Worm (Caenorhabditis elegans): ENCODE data around the gene folt-1.
A peak's percentile ranks its signal among the peaks of the same experiment; 100 is the strongest.

Gene folt-1

DNA sequence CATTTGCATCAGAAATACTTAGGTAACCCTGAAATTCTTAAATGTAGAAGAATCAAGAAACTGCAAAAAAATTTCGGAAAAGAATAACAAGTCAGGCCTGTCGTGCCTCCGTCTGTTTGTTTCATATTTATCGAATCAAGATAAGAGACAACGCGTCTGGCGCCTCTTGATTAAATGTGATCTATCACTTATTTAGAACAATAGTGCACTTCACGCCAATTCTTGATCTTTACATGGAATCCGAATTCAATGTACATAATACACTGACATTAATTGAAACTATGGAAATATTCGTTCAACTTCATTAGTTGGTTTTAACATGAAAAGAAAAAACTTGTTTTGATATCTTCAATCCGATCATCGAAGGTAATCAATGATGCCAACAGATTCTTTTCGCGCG is 18.8 kb upstream of the folt-1 start, which contains the start of gene mboa-2 (continued):
- TF ChIP-seq nhr-21 (tag; optimal IDR thresholded peaks at IDR 0.05): no peak
- TF ChIP-seq nhr-12 (tag; optimal IDR thresholded peaks at IDR 0.05): no peak
- peak; percentile 28 for TF ChIP-seq F13H6.1 (tag; optimal IDR thresholded peaks at IDR 0.05)

DNA sequence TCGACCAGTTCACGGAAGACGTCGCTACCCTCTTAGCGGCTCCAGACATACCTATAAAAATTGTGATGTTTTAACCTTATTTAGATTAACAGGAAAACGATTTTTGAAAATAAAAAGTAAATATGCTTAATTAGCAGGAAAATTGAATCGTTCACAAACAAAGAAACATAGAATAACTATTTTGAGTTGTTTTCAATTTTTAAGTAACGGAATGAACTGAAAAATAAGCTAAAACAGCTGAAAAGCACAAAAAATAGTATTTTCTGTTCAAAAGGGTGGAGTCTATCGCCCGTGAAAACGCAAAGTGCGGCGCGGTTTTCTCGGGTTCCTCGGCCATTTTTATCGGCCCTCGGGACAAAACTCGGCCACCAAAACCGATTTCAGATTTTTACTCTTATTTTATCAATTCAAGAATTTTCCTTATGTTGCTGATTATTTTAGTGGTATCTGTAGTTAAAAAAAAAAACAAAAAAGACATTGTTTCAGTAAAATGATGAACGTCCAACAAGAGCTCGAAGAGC is 17.4 kb upstream of the folt-1 start, which contains the start of the genes atp-5 and lmtr-3:
TSS of gene atp-5 (minus strand) at position 51 of the 521 bp plus-strand sequence.
TSS of gene lmtr-3 (plus strand) at position 370 of the 521 bp plus-strand sequence.
- TF ChIP-seq F13H6.1 (tag; optimal IDR thresholded peaks at IDR 0.05) (peak; percentile 75), fos-1 (tag; optimal IDR thresholded peaks at IDR 0.05) (peak; percentile 62), sma-9 (GFP tag; optimal IDR thresholded peaks at IDR 0.05) (peak; percentile 72), sma-9 (tag; optimal IDR thresholded peaks at IDR 0.05) (no peak), crh-2 (tag; optimal IDR thresholded peaks at IDR 0.05) (peak; percentile 67), nhr-77 (tag; optimal IDR thresholded peaks at IDR 0.05) (no peak), R02D3.7 (tag; optimal IDR thresholded peaks at IDR 0.05) (no peak), unc-55 (GFP tag; optimal IDR thresholded peaks at IDR 0.05) (peak; percentile 89), ceh-16 (tag; optimal IDR thresholded peaks at IDR 0.05) (no peak), nhr-129 (tag; optimal IDR thresholded peaks at IDR 0.05) (peak; percentile 67), C34F6.9 (tag; optimal IDR thresholded peaks at IDR 0.05) (peak; percentile 89), lin-11 (tag; optimal IDR thresholded peaks at IDR 0.05) (peak; percentile 72), nhr-21 (tag; optimal IDR thresholded peaks at IDR 0.05) (no peak), lin-13 (GFP tag; optimal IDR thresholded peaks at IDR 0.05) (peak; percentile 68), lsy-2 (tag; optimal IDR thresholded peaks at IDR 0.05) (peak; percentile 30 to 79), sma-3 (GFP tag; optimal IDR thresholded peaks at IDR 0.05) (peak; percentile 65), gmeb-1 (tag; optimal IDR thresholded peaks at IDR 0.05) (peak; percentile 68), sem-4 (tag; optimal IDR thresholded peaks at IDR 0.05) (peak; percentile 2), nhr-25 (tag; optimal IDR thresholded peaks at IDR 0.05) (peak; percentile 65), ceh-82 (tag; optimal IDR thresholded peaks at IDR 0.05) (no peak)

DNA sequence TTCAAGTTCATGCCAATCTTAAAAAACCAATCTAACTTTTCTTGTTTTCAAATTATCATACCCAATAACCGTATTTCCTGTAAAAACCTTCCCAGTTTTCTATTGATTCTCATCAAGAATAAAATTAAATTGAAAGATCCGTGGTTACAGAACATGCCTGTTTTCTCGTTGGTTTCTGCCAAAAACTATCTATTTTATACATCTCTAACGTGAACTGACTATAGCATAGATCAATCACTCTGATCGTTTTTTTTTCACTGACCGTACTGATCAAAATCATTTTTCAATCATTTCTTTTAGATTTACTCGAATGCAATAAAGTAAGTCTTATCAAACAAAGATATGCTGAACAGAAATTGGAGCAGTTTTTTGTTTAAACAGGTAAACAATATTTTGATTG is 16.4 kb upstream of the folt-1 start, which contains the start of gene C06H2.2:
TSS of gene C06H2.2 (plus strand) at position 301 of the 400 bp plus-strand sequence.
- TF ChIP-seq nhr-10 (tag; optimal IDR thresholded peaks at IDR 0.05) (no peak), mdl-1 (tag; optimal IDR thresholded peaks at IDR 0.05) (no peak), zag-1 (tag; optimal IDR thresholded peaks at IDR 0.05) (no peak), ceh-82 (tag; optimal IDR thresholded peaks at IDR 0.05) (no peak), elt-1 (tag; optimal IDR thresholded peaks at IDR 0.05) (no peak), mbf-1 (tag; optimal IDR thresholded peaks at IDR 0.05) (no peak), nhr-129 (tag; optimal IDR thresholded peaks at IDR 0.05) (no peak), aly-2 (tag; optimal IDR thresholded peaks at IDR 0.05) (no peak), ZK546.5 (tag; optimal IDR thresholded peaks at IDR 0.05) (no peak), skn-1 (tag; optimal IDR thresholded peaks at IDR 0.05) (no peak), crh-2 (tag; optimal IDR thresholded peaks at IDR 0.05) (no peak), snpc-4 (tag; optimal IDR thresholded peaks at IDR 0.05) (no peak), nhr-12 (tag; optimal IDR thresholded peaks at IDR 0.05) (no peak), F13H6.1 (tag; optimal IDR thresholded peaks at IDR 0.05) (no peak), sma-3 (GFP tag; optimal IDR thresholded peaks at IDR 0.05) (no peak), ztf-1 (GFP tag; conservative IDR thresholded peaks at IDR 0.05) (no peak), ztf-11 (tag; optimal IDR thresholded peaks at IDR 0.05) (no peak), unc-39 (tag; optimal IDR thresholded peaks at IDR 0.05) (no peak)

DNA sequence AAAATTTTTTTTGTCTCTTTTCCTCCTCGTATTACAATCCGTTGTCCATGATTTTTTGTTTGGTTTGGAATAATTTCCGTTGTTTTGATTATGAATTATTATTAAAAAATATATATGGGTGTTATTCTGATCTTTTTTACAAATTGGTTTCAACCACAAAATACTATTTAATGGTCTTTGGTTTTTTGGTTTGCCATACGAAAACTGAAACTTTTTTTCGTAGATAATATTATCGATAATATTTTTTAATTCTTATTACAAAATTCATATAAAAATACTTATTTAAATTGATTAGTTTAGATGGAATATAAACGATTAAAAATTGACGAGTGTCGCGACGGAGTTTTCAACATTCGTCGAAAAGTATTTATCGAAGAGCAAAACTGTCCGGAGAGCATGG is 14.1 kb upstream of the folt-1 start, which contains the start of gene jmjd-5:
TSS of gene jmjd-5 (plus strand) at position 301 of the 400 bp plus-strand sequence.
- TF ChIP-seq mdl-1 (tag; optimal IDR thresholded peaks at IDR 0.05) (no peak), nhr-6 (tag; optimal IDR thresholded peaks at IDR 0.05) (no peak), Y55F3AM.14 (GFP tag; optimal IDR thresholded peaks at IDR 0.05) (no peak), unc-39 (tag; optimal IDR thresholded peaks at IDR 0.05) (no peak), ztf-11 (tag; optimal IDR thresholded peaks at IDR 0.05) (no peak), nhr-23 (tag; optimal IDR thresholded peaks at IDR 0.05) (no peak), lin-39 (tag; optimal IDR thresholded peaks at IDR 0.05) (no peak), sma-3 (GFP tag; optimal IDR thresholded peaks at IDR 0.05) (no peak), nhr-10 (tag; optimal IDR thresholded peaks at IDR 0.05) (no peak), ztf-4 (tag; optimal IDR thresholded peaks at IDR 0.05) (no peak), lin-11 (tag; optimal IDR thresholded peaks at IDR 0.05) (no peak), dmd-4 (tag; optimal IDR thresholded peaks at IDR 0.05) (no peak), sem-4 (tag; optimal IDR thresholded peaks at IDR 0.05) (no peak), mbf-1 (tag; optimal IDR thresholded peaks at IDR 0.05) (no peak), F13H6.1 (tag; optimal IDR thresholded peaks at IDR 0.05) (no peak), nhr-11 (tag; optimal IDR thresholded peaks at IDR 0.05) (no peak), aly-2 (tag; optimal IDR thresholded peaks at IDR 0.05) (no peak), peb-1 (tag; optimal IDR thresholded peaks at IDR 0.05) (no peak)
